Worm (Caenorhabditis elegans) whole organism, midembryonic: ENCODE results near the gene R10F2.6.

Source experiments
- T22C8.4 ChIP-seq: fragments of 200-800 bp; sonication (Bioruptor generic); IDR thresholded peaks from 2 replicates; pipeline ENCODE4 v1.3.6; 2022; ENCODE audit warnings: missing genetic modification characterization, missing compliant biosample characterization
- cog-1 ChIP-seq: sonication (generic microtip); optimal IDR thresholded peaks from 2 replicates; lab custom pipeline; 2016; ENCODE audit warnings: missing genetic modification characterization, missing compliant biosample characterization
- flt-1 ChIP-seq: fragments of 200-800 bp; sonication (Bioruptor generic); IDR thresholded peaks from 2 replicates; pipeline ENCODE4 v1.3.6; 2022; ENCODE audit warnings: missing genetic modification characterization, missing compliant biosample characterization
- klf-2 ChIP-seq: fragments of 200-800 bp; sonication (Bioruptor generic); conservative IDR thresholded peaks from 2 replicates; pipeline ENCODE4 v1.3.6; 2022; ENCODE audit warnings: missing genetic modification reagents, missing genetic modification characterization, missing compliant biosample characterization
- med-1 ChIP-seq: sonication (generic microtip); optimal IDR thresholded peaks from 2 replicates; lab custom pipeline; 2017; ENCODE audit warnings: missing genetic modification characterization, mild to moderate bottlenecking, missing compliant biosample characterization, antibody characterized with exemption, missing genetic modification reagents; ENCODE audit not compliant: insufficient read depth
- ref-1 ChIP-seq: fragments of 200-800 bp; sonication (Bioruptor generic); conservative IDR thresholded peaks from 2 replicates; pipeline ENCODE4 v1.3.6; 2022; ENCODE audit warnings: missing genetic modification reagents, missing genetic modification characterization, missing compliant biosample characterization
- tab-1 ChIP-seq: fragments of 200-800 bp; sonication (Bioruptor generic); IDR thresholded peaks from 2 replicates; pipeline ENCODE4 v1.3.6; 2022; ENCODE audit warnings: missing genetic modification characterization, missing compliant biosample characterization
- ztf-23 ChIP-seq: fragments of 200-800 bp; sonication (Bioruptor generic); IDR thresholded peaks from 2 replicates; pipeline ENCODE4 v1.3.6; 2022; ENCODE audit warnings: missing genetic modification reagents, missing genetic modification characterization, missing compliant biosample characterization
- ztf-29 ChIP-seq: fragments of 200-800 bp; sonication (Bioruptor generic); IDR thresholded peaks from 2 replicates; pipeline ENCODE4 v1.3.6; 2022; ENCODE audit warnings: missing genetic modification reagents, missing genetic modification characterization, missing compliant biosample characterization

Gene R10F2.6

DNA sequence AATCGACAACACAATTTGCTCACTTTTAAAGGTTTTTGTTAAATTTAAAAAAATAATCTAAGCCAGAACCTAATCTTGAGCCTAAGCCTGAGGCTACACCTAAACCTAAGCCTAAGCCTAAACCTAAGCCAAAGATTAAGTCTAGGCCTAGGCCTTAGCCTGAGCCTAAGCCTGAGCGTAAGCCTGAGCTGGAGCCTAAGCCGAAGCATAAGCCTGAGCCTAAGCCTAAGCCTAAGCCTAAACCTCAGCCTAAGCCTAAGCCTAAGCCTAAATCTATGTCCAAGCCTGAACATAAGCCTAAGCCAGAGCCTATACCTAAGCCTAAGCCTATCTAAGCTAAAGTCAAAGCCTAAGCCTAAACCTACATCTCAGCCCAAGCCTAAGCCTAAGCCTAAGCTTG, 6.1 kb downstream of the R10F2.6 start:
- 0 out of 2 replicates have a peak, but pooled peaks have one; percentile 10 for TF ChIP-seq flt-1 (GFP tag; lab: Robert Waterston, UW)
- TF ChIP-seq med-1 (GFP tag; lab: Kevin White, UChicago) = no peak

DNA sequence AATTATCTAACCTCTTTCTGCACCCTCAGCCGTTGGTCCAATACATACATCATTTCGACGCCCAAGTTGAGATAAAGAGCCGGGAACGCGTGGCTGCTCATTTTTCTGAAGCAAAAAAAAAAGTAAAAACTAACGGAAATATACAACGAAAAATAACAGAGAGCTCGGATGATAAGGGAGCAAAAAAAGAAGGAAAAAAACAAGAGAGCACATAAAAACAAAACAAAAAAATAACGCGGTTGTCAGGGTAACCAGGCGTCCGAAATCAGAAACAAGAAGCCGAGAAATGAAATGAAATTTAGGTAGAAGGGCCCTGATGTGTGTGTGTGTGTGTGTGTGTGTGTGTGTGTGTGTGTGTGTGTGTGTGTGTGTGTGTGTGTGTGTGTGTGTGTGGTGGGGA, 19.2 kb downstream of the R10F2.6 start, which contains the start of gene R10F2.5:
R10F2.5 (minus strand) TSS at position 101 of the 400 bp plus-strand sequence.
- no peak for TF ChIP-seq klf-2
- no peak for TF ChIP-seq ztf-23
- no peak for TF ChIP-seq ztf-29 (GFP tag; lab: Robert Waterston, UW)
- no peak for TF ChIP-seq tab-1 (GFP tag; lab: Robert Waterston, UW)
- TF ChIP-seq ref-1 (GFP tag; lab: Robert Waterston, UW) = no peak
- TF ChIP-seq med-1 (GFP tag; lab: Kevin White, UChicago) = no peak
- no peak for TF ChIP-seq T22C8.4
- no peak for TF ChIP-seq cog-1 (tag; lab: Kevin White, UChicago)
- no peak for TF ChIP-seq flt-1 (GFP tag; lab: Robert Waterston, UW)

ce11 chrIII:2923012-2923411, 20.9 kb downstream of the R10F2.6 start, which contains the start of gene R10F2.4:
Gene R10F2.4, minus strand, starts transcription at chrIII:2923112.
- TF ChIP-seq T22C8.4 (no peak), ref-1 (GFP tag; lab: Robert Waterston, UW) (no peak), klf-2 (no peak), med-1 (GFP tag; lab: Kevin White, UChicago) (no peak), tab-1 (GFP tag; lab: Robert Waterston, UW) (no peak), ztf-23 (no peak), flt-1 (GFP tag; lab: Robert Waterston, UW) (no peak)

- TF ChIP-seq ref-1 (GFP tag; lab: Robert Waterston, UW) (no peak), ztf-23 (no peak), T22C8.4 (no peak), klf-2 (no peak), tab-1 (GFP tag; lab: Robert Waterston, UW) (no peak), cog-1 (tag; lab: Kevin White, UChicago) (no peak), flt-1 (GFP tag; lab: Robert Waterston, UW) (no peak), ztf-29 (GFP tag; lab: Robert Waterston, UW) (no peak), med-1 (GFP tag; lab: Kevin White, UChicago) (no peak)
Observed at ce11 chrIII:2920866-2921265, 23.0 kb downstream of the R10F2.6 start.

- TF ChIP-seq cog-1 (tag; lab: Kevin White, UChicago) = no peak
- TF ChIP-seq ztf-29 (GFP tag; lab: Robert Waterston, UW) = no peak
- no peak for TF ChIP-seq tab-1 (GFP tag; lab: Robert Waterston, UW)
- TF ChIP-seq ztf-23 = no peak
- no peak for TF ChIP-seq T22C8.4
- TF ChIP-seq flt-1 (GFP tag; lab: Robert Waterston, UW) = no peak
- TF ChIP-seq klf-2 = no peak
Observed at ce11 chrIII:2920281-2920680, 23.6 kb downstream of the R10F2.6 start.

- TF ChIP-seq ztf-29 (GFP tag; lab: Robert Waterston, UW) (no peak), flt-1 (GFP tag; lab: Robert Waterston, UW) (no peak), tab-1 (GFP tag; lab: Robert Waterston, UW) (no peak), ref-1 (GFP tag; lab: Robert Waterston, UW) (no peak), T22C8.4 (no peak), cog-1 (tag; lab: Kevin White, UChicago) (no peak), ztf-23 (0 out of 2 replicates have a peak, but pooled peaks have one; percentile 13), med-1 (GFP tag; lab: Kevin White, UChicago) (no peak)
Observed at ce11 chrIII:2918655-2919054, 25.2 kb downstream of the R10F2.6 start.

DNA sequence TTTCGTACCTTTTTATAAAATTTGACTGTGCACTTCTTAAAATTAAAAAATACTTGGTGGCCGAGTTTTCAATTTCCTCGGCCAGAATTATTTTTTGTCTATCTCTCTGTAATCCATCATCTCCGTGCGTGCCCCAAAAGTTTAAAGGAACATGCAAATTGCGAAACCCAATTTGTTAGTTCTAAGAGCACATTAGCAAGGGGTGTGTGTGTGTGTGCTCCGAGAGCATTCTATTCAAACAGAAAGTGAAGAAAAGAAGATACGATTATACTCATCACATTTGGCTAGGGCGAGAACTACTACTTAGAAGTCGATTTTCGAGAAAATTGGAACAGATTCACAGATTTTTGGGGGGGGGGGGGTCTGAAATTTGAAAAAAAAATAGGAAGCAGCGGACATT, 29.9 kb downstream of the R10F2.6 start:
- TF ChIP-seq klf-2 (no peak), flt-1 (GFP tag; lab: Robert Waterston, UW) (no peak), ztf-23 (no peak), T22C8.4 (no peak), cog-1 (tag; lab: Kevin White, UChicago) (no peak), ref-1 (GFP tag; lab: Robert Waterston, UW) (no peak), ztf-29 (GFP tag; lab: Robert Waterston, UW) (no peak), tab-1 (GFP tag; lab: Robert Waterston, UW) (no peak), med-1 (GFP tag; lab: Kevin White, UChicago) (no peak)

DNA sequence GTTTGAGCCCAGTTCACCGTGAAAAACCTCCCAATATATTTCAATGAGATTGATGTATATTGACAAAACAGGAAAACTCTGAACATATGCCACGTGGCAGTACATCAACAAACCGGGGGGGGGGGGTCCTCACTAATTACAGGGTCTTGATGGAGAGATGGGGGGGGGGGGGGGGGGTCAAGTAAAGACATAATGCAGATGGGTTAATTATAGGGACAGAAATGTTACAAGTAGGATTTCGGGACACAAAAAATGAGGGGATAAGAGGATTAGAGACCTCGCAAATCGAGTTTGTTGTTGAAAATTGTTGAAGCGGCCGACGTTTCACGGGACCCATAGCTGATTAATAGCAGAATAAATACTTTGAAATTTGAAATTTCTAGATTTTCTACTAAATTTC, 31.0 kb downstream of the R10F2.6 start:
- TF ChIP-seq T22C8.4 = no peak
- no peak for TF ChIP-seq ref-1 (GFP tag; lab: Robert Waterston, UW)
- TF ChIP-seq ztf-29 (GFP tag; lab: Robert Waterston, UW) = no peak
- TF ChIP-seq flt-1 (GFP tag; lab: Robert Waterston, UW) = no peak
- no peak for TF ChIP-seq tab-1 (GFP tag; lab: Robert Waterston, UW)
- TF ChIP-seq med-1 (GFP tag; lab: Kevin White, UChicago) = no peak
- TF ChIP-seq klf-2 = no peak
- no peak for TF ChIP-seq cog-1 (tag; lab: Kevin White, UChicago)
- TF ChIP-seq ztf-23 = no peak

ce11 chrIII:2910606-2911005, 33.3 kb downstream of the R10F2.6 start, which contains the start of gene cdh-1:
Gene cdh-1, plus strand, starts transcription at chrIII:2910906.
- TF ChIP-seq flt-1 (GFP tag; lab: Robert Waterston, UW) (no peak), ref-1 (GFP tag; lab: Robert Waterston, UW) (no peak), tab-1 (GFP tag; lab: Robert Waterston, UW) (no peak), cog-1 (tag; lab: Kevin White, UChicago) (no peak), med-1 (GFP tag; lab: Kevin White, UChicago) (no peak), ztf-29 (GFP tag; lab: Robert Waterston, UW) (no peak), T22C8.4 (no peak), ztf-23 (no peak), klf-2 (no peak)

DNA sequence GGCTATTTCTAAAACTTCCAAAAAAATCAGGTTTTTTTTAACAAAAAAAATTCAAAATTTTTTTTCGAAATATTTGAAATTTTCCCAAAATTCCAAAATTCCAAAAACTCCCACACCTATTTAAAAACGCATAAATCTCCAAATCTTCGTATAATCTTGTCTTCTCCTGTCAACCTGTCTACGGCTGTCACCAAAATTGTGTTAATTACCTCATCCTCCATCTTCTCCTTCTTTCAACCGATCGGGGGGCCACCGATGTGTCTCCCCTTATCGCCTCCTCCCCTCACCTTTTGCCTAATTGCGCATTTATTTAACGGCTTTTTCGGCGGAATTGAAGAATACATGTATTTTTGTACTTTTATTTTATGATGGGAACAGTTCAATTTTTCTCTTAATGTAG, 35.0 kb downstream of the R10F2.6 start:
- TF ChIP-seq T22C8.4 (no peak), ztf-23 (no peak), med-1 (GFP tag; lab: Kevin White, UChicago) (no peak), cog-1 (tag; lab: Kevin White, UChicago) (no peak)
